Fruit fly (Drosophila melanogaster) whole organism: ENCODE results near the gene CG3397.

ENCODE experiments used
- CG8478 ChIP-seq: fragments of >200 bp; optimal IDR thresholded peaks from 2 replicates; lab custom pipeline; 2018; ENCODE audit warnings: inconsistent platforms
- Dll ChIP-seq: fragments of >200 bp; optimal IDR thresholded peaks from 2 replicates; lab custom pipeline; 2017
- EcR ChIP-seq, 2 experiments: fragments of >200 bp; optimal IDR thresholded peaks; 2 replicates each; lab custom pipeline; 2017; ENCODE audit warnings: missing biosample characterization in 2 of 2, missing genetic modification characterization in 2 of 2, missing genetic modification reagents in 2 of 2
- pan ChIP-seq: fragments of >200 bp; optimal IDR thresholded peaks from 2 replicates; lab custom pipeline; 2017
- usp ChIP-seq: fragments of >200 bp; optimal IDR thresholded peaks from 2 replicates; lab custom pipeline; 2017; ENCODE audit warnings: missing biosample characterization, missing genetic modification characterization, mixed read lengths

DNA sequence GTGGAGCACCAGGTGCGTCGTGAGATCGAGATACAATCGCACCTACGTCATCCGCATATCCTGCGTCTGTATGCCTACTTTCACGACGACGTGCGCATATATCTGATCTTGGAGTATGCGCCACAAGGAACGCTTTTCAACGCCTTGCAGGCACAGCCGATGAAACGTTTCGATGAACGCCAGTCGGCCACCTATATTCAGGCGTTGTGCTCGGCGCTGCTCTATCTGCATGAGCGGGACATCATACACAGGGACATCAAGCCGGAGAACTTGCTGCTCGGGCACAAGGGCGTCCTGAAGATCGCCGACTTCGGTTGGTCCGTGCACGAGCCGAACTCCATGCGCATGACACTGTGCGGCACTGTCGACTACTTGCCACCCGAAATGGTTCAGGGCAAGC lies 20.3 kb downstream of the CG3397 start:
- TF ChIP-seq pan (no peak), usp (GFP tag; lab: Kevin White, UChicago) (no peak), EcR (GFP tag; optimal IDR thresholded peaks at IDR 0.05; lab: Kevin White, UChicago) (no peak), CG8478 (no peak), Dll (no peak)
